Worm (Caenorhabditis elegans): ENCODE measurements around the gene C46E10.8.

- TF ChIP-seq ztf-23 (GFP tag; IDR thresholded peaks at IDR 0.05) = no peak
- TF ChIP-seq ref-1 (GFP tag; conservative IDR thresholded peaks at IDR 0.05) = no peak
- TF ChIP-seq cog-1 (tag; optimal IDR thresholded peaks at IDR 0.05) = no peak
- no peak for TF ChIP-seq flt-1 (GFP tag; IDR thresholded peaks at IDR 0.05)
- no peak for TF ChIP-seq ztf-29 (GFP tag; IDR thresholded peaks at IDR 0.05)
- no peak for TF ChIP-seq med-1 (GFP tag; optimal IDR thresholded peaks at IDR 0.05; ENCODE audit: insufficient read depth)
Measured at ce11 chrII:3764486-3764885, 36.6 kb upstream of the C46E10.8 start, which contains the start of gene srx-112.
